Fruit fly (Drosophila melanogaster): Measurements from ENCODE around the gene CG32204.
A peak's percentile ranks its signal among the peaks of the same experiment; 100 is the strongest.

The CG32204 gene

DNA sequence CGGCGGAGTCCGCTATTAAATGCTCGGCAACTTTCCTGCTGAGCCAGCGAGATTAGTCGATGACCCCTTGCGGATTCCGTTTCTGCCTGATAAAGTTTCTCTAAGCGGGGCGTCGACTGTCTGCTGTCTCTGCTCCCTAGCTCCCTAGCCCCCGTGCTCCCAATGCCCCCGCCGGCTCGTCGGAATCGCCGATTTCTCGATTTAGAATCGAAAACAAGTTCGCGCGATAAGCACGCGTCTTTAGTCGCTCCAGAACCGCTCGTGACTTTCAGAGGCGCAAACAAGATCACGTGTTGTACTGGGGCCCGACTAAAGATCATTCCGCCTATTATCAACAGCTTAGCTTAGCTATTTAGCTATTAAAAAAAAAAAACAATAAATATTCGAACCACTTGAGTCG, 47.0 kb upstream of the CG32204 start:
- TF ChIP-seq CG11294 (GFP tag; IDR thresholded peaks at IDR 0.05) (no peak), CG6854 (GFP tag; optimal IDR thresholded peaks at IDR 0.05) (no peak), cyc (GFP tag; optimal IDR thresholded peaks at IDR 0.05) (no peak), esn (GFP tag; optimal IDR thresholded peaks at IDR 0.05) (no peak), CG6808 (GFP tag; optimal IDR thresholded peaks at IDR 0.05) (no peak), svp (GFP tag) (peak; percentile 63)

DNA sequence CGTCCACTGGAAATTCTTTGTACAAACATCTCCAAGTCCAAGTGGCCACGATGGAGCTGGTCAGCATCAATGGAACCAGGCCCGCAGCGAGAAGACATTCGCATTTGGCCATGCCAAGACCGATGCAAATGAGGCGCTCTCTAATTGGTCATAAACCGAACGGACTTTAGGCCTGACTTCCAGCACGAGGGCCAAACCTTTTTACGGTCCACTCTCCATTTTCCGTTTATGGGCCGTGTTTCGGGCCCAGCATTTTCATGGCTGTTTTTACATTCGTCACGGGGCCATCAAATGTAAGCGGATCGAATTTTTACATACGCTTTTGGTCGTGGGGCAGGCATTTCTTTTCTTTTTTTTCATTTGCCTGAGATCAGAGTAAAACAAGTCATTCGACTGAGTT, 43.8 kb upstream of the CG32204 start, which contains the start of gene CG34256:
Gene CG34256 (minus strand): TSS at position 205 of the 400 bp plus-strand sequence.
- TF ChIP-seq svp (GFP tag) = peak; percentile 5
- no peak for TF ChIP-seq CG32006 (GFP tag; optimal IDR thresholded peaks at IDR 0.05)

DNA sequence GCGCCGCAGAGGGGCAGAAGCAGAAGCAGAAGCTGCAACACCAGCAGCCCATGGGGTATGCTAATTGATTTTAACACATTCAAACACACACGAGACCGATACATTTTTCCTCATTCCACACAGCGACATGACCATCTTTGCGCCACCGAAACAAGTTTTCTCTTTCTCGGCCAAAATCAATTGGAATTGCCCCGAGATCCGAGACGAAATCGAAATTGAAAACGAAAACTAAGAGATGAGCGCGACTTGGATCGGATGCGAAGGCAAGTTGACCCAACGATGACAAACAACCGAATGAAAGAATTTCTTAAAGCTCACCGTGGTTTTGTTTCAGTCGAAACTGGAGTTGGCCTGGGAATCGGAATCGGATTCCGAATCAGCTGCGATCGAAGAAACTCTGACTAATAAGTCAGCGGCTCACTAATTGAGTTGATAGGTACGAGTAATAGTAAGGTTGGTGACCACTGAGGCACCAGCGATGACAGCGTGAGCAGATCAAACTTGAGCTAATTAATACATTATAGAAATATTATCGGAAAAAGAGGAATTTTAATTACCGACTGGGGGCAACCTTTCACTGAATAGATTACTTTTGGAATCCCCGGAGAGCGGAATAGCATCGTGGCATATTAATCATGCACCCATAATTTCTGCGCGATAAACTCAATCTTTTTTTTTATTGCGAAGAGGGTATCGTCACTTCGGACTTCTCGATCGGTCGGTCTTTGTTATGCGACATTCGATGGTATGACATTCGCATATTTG, 42.4 kb upstream of the CG32204 start, which contains the start of gene CG11619:
Gene CG11619 (minus strand): TSS at position 269 of the 765 bp plus-strand sequence.
- peak; percentile 12 for TF ChIP-seq CG6792 (GFP tag; optimal IDR thresholded peaks at IDR 0.05)
- TF ChIP-seq svp (GFP tag) = peak; percentile 85
- TF ChIP-seq CG11294 (GFP tag; IDR thresholded peaks at IDR 0.05) = no peak
- TF ChIP-seq Eip78C (GFP tag) = peak; percentile 76
- TF ChIP-seq cyc (GFP tag; optimal IDR thresholded peaks at IDR 0.05) = peak; percentile 10
- TF ChIP-seq Smox (GFP tag; optimal IDR thresholded peaks at IDR 0.05) = peak; percentile 37
- no peak for TF ChIP-seq eg (GFP tag; IDR thresholded peaks at IDR 0.05)
- TF ChIP-seq Hr39 (GFP tag; optimal IDR thresholded peaks at IDR 0.05) = peak; percentile 35
- no peak for TF ChIP-seq CG11902 (GFP tag; optimal IDR thresholded peaks at IDR 0.05)
- peak; percentile 26 for TF ChIP-seq acj6 (GFP tag; optimal IDR thresholded peaks at IDR 0.05)
- TF ChIP-seq Sox15 (GFP tag; optimal IDR thresholded peaks at IDR 0.05) = peak; percentile 15
- TF ChIP-seq CG9139 (GFP tag; optimal IDR thresholded peaks at IDR 0.05) = no peak
- TF ChIP-seq Hr38 (GFP tag; optimal IDR thresholded peaks at IDR 0.05) = no peak
- peak; percentile 83 for TF ChIP-seq Blimp-1 (GFP tag; optimal IDR thresholded peaks at IDR 0.05)
- TF ChIP-seq Met (GFP tag; optimal IDR thresholded peaks at IDR 0.05) = peak; percentile 30
- TF ChIP-seq CG1621 (tag; optimal IDR thresholded peaks at IDR 0.05) = no peak
- peak; percentile 14 for TF ChIP-seq CG31627 (GFP tag; optimal IDR thresholded peaks at IDR 0.05)
- peak; percentile 0 for TF ChIP-seq CG34406 (GFP tag; optimal IDR thresholded peaks at IDR 0.05)
- TF ChIP-seq topi (GFP tag; optimal IDR thresholded peaks at IDR 0.05) = peak; percentile 44
- TF ChIP-seq fd85E (GFP tag; optimal IDR thresholded peaks at IDR 0.05) = no peak
- peak; percentile 19 for TF ChIP-seq CG3919 (GFP tag; optimal IDR thresholded peaks at IDR 0.05)
- TF ChIP-seq Eip93F (GFP tag; optimal IDR thresholded peaks at IDR 0.05) = no peak
- no peak for TF ChIP-seq CG8319 (GFP tag; optimal IDR thresholded peaks at IDR 0.05)
- no peak for TF ChIP-seq CG16779 (tag; optimal IDR thresholded peaks at IDR 0.05)
- TF ChIP-seq pdm3 (GFP tag; optimal IDR thresholded peaks at IDR 0.05) = peak; percentile 15
- TF ChIP-seq Eip75B (GFP tag; optimal IDR thresholded peaks at IDR 0.05) = peak; percentile 4

DNA sequence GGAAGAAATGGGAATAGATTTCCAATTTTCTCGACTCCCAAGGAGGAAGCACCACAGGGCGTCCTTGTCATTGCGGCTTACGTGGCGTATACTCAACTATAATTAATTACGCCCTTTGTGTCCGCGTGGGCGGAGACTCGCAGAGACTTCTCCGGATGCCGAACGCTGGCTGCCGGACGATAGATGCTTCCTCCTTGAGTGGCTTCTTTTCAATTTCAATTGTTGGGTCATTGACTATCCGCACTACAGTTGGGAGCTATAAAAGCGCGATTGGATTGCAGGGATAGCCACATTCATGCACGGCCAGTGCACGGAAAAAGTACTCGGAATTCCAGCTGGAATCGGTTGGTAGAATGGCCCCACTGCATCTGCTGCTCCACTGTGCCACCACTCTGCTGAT, 38.8 kb upstream of the CG32204 start, which contains the start of gene CG14075:
Gene CG14075 (plus strand): TSS at position 301 of the 400 bp plus-strand sequence.
- TF ChIP-seq Eip78C (GFP tag) = no peak
- no peak for TF ChIP-seq lz (GFP tag; optimal IDR thresholded peaks at IDR 0.05)
- no peak for TF ChIP-seq acj6 (GFP tag; optimal IDR thresholded peaks at IDR 0.05)
- no peak for TF ChIP-seq CG3032 (tag; optimal IDR thresholded peaks at IDR 0.05)
- TF ChIP-seq CG31627 (GFP tag; optimal IDR thresholded peaks at IDR 0.05) = no peak
- no peak for TF ChIP-seq fd85E (GFP tag; optimal IDR thresholded peaks at IDR 0.05)
- TF ChIP-seq CG11762 (GFP tag; optimal IDR thresholded peaks at IDR 0.05; ENCODE audit: insufficient read depth) = no peak
- TF ChIP-seq CG8319 (GFP tag; optimal IDR thresholded peaks at IDR 0.05) = no peak
- TF ChIP-seq cyc (GFP tag; optimal IDR thresholded peaks at IDR 0.05) = no peak
- no peak for TF ChIP-seq fd59A (GFP tag; optimal IDR thresholded peaks at IDR 0.05)
- TF ChIP-seq CG15336 (GFP tag; IDR thresholded peaks at IDR 0.05) = no peak
- TF ChIP-seq net (GFP tag; optimal IDR thresholded peaks at IDR 0.05) = no peak
- no peak for TF ChIP-seq Sox15 (GFP tag; optimal IDR thresholded peaks at IDR 0.05)
- TF ChIP-seq CG6808 (GFP tag; optimal IDR thresholded peaks at IDR 0.05) = no peak
